Fruit fly (Drosophila melanogaster) whole organism, embryonic: ENCODE results near the gene NKCC.

Source experiments
- Bgb ChIP-seq: fragments of 200-800 bp; sonication (Bioruptor generic); IDR thresholded peaks from 2 replicates; pipeline ENCODE4 v1.3.6; 2022; ENCODE audit warnings: missing biosample characterization, missing genetic modification characterization; ENCODE audit not compliant: partially characterized antibody
- CG10462 ChIP-seq: fragments of 200-800 bp; sonication (Bioruptor generic); optimal IDR thresholded peaks from 2 replicates; lab custom pipeline; 2016; ENCODE audit warnings: missing biosample characterization, missing genetic modification characterization
- CG10654 ChIP-seq: fragments of 200-800 bp; sonication (Bioruptor generic); optimal IDR thresholded peaks from 2 replicates; lab custom pipeline; 2016; ENCODE audit warnings: missing biosample characterization, missing genetic modification characterization
- CG10979 ChIP-seq: fragments of 200-800 bp; sonication (Bioruptor generic); optimal IDR thresholded peaks from 2 replicates; lab custom pipeline; 2018; ENCODE audit warnings: missing biosample characterization, mild to moderate bottlenecking, missing genetic modification characterization, moderate library complexity
- CG12391 ChIP-seq: fragments of 200-800 bp; sonication (Bioruptor generic); optimal IDR thresholded peaks from 3 replicates; lab custom pipeline; 2018; ENCODE audit warnings: missing biosample characterization, mild to moderate bottlenecking, missing genetic modification characterization, moderate library complexity
- CG15073 ChIP-seq: fragments of 200-800 bp; sonication (Bioruptor generic); optimal IDR thresholded peaks from 2 replicates; lab custom pipeline; 2016; ENCODE audit warnings: missing biosample characterization, missing genetic modification characterization
- CG15269 ChIP-seq: fragments of 200-800 bp; sonication (Bioruptor generic); optimal IDR thresholded peaks from 2 replicates; lab custom pipeline; 2018; ENCODE audit warnings: missing biosample characterization, mild to moderate bottlenecking, missing genetic modification characterization, moderate library complexity
- CG18262 ChIP-seq: fragments of 200-800 bp; optimal IDR thresholded peaks from 3 replicates; lab custom pipeline; 2019; ENCODE audit warnings: missing biosample characterization, mild to moderate bottlenecking, missing genetic modification characterization, moderate library complexity
- CG18476 ChIP-seq: fragments of 200-800 bp; sonication (Bioruptor generic); optimal IDR thresholded peaks from 2 replicates; lab custom pipeline; 2016; ENCODE audit warnings: missing biosample characterization, mild to moderate bottlenecking, missing genetic modification characterization
- CG2875 ChIP-seq: fragments of 200-800 bp; sonication (Bioruptor generic); optimal IDR thresholded peaks from 2 replicates; lab custom pipeline; 2017; ENCODE audit warnings: missing biosample characterization, mild to moderate bottlenecking, missing genetic modification characterization, missing genetic modification reagents
- CG2889 ChIP-seq: fragments of 200-800 bp; sonication (Bioruptor generic); IDR thresholded peaks from 3 replicates; pipeline ENCODE4 v1.3.6; 2022; ENCODE audit warnings: missing biosample characterization, missing genetic modification characterization
- CG30020 ChIP-seq: fragments of 200-800 bp; optimal IDR thresholded peaks from 2 replicates; lab custom pipeline; 2019; ENCODE audit warnings: missing biosample characterization, mild to moderate bottlenecking, missing genetic modification characterization, moderate library complexity
- CG3163 ChIP-seq: fragments of 200-800 bp; sonication (Bioruptor generic); optimal IDR thresholded peaks from 3 replicates; lab custom pipeline; 2016; ENCODE audit warnings: missing biosample characterization, missing genetic modification characterization
- CG3847 ChIP-seq: fragments of 200-800 bp; sonication (Bioruptor generic); IDR thresholded peaks from 2 replicates; pipeline ENCODE4 v1.3.6; 2022; ENCODE audit warnings: missing biosample characterization, missing genetic modification characterization
- CG4854 ChIP-seq: fragments of 200-800 bp; sonication (Bioruptor generic); optimal IDR thresholded peaks from 2 replicates; lab custom pipeline; 2016; ENCODE audit warnings: missing biosample characterization, missing genetic modification characterization, inconsistent platforms
- CG6175 ChIP-seq: fragments of 200-800 bp; sonication (Bioruptor generic); IDR thresholded peaks from 3 replicates; pipeline ENCODE4 v1.3.6; 2022; ENCODE audit warnings: missing biosample characterization, missing genetic modification characterization
- CG7556 ChIP-seq: fragments of 200-800 bp; sonication (Bioruptor generic); optimal IDR thresholded peaks from 2 replicates; lab custom pipeline; 2017; ENCODE audit warnings: missing biosample characterization, mild to moderate bottlenecking, missing genetic modification characterization
- CG7745 ChIP-seq: fragments of 200-800 bp; sonication (Bioruptor generic); optimal IDR thresholded peaks from 2 replicates; lab custom pipeline; 2018; ENCODE audit warnings: missing biosample characterization, mild to moderate bottlenecking, missing genetic modification characterization, moderate library complexity
- CG8290 ChIP-seq, 3 experiments: fragments of 200-800 bp; sonication (Bioruptor generic); optimal IDR thresholded peaks; 2 replicates each; lab custom pipeline; 2016 to 2019; ENCODE audit warnings: missing biosample characterization in 3 of 3, missing genetic modification characterization in 3 of 3, mild to moderate bottlenecking in 2 of 3, moderate library complexity in 1 of 3
- CG9817 ChIP-seq: fragments of 200-800 bp; sonication (Bioruptor generic); optimal IDR thresholded peaks from 2 replicates; lab custom pipeline; 2018; ENCODE audit warnings: missing biosample characterization, mild to moderate bottlenecking, missing genetic modification characterization, moderate library complexity
- CHES-1-like ChIP-seq: fragments of 200-800 bp; sonication (Bioruptor generic); optimal IDR thresholded peaks from 2 replicates; lab custom pipeline; 2016; ENCODE audit warnings: missing biosample characterization, missing genetic modification characterization
- Dll ChIP-seq: fragments of 200-800 bp; sonication (Bioruptor generic); IDR thresholded peaks from 4 replicates; pipeline ENCODE4 v1.3.6; 2022; ENCODE audit warnings: missing biosample characterization, missing genetic modification characterization; ENCODE audit not compliant: partially characterized antibody
- Fer3 ChIP-seq: fragments of 200-800 bp; sonication (Bioruptor generic); optimal IDR thresholded peaks from 2 replicates; lab custom pipeline; 2018; ENCODE audit warnings: missing biosample characterization, mild to moderate bottlenecking, missing genetic modification characterization, moderate library complexity
- Gug ChIP-seq: fragments of 200-800 bp; sonication (Bioruptor generic); IDR thresholded peaks from 4 replicates; pipeline ENCODE4 v1.3.6; 2022; ENCODE audit warnings: missing biosample characterization, missing genetic modification characterization
- H2.0 ChIP-seq: fragments of 200-800 bp; sonication (Bioruptor generic); IDR thresholded peaks from 2 replicates; pipeline ENCODE4 v1.3.6; 2022; ENCODE audit warnings: missing biosample characterization, missing genetic modification characterization
- Hr3 ChIP-seq: fragments of 200-800 bp; sonication (Bioruptor generic); optimal IDR thresholded peaks from 3 replicates; lab custom pipeline; 2016; ENCODE audit warnings: missing biosample characterization, missing genetic modification characterization
- MESR4 ChIP-seq: fragments of 200-800 bp; sonication (Bioruptor generic); optimal IDR thresholded peaks from 2 replicates; lab custom pipeline; 2018; ENCODE audit warnings: missing biosample characterization, mild to moderate bottlenecking, missing genetic modification characterization, moderate library complexity
- NfI ChIP-seq: fragments of 200-800 bp; sonication (Bioruptor generic); optimal IDR thresholded peaks from 3 replicates; lab custom pipeline; 2018; ENCODE audit warnings: missing biosample characterization, mild to moderate bottlenecking, missing genetic modification characterization, moderate library complexity
- Stat92E ChIP-seq, 3 experiments: fragments of >200 bp in 2 of 3; fragments of 200-800 bp in 1 of 3; sonication (Bioruptor generic) in 1 of 3; optimal IDR thresholded peaks; 2 replicates each; lab custom pipeline; 2017 to 2019; ENCODE audit warnings: missing biosample characterization in 3 of 3, missing genetic modification characterization in 3 of 3, mild to moderate bottlenecking in 1 of 3, moderate library complexity in 1 of 3
- br ChIP-seq: fragments of >200 bp; optimal IDR thresholded peaks from 2 replicates; lab custom pipeline; 2017
- bsh ChIP-seq, 2 experiments: fragments of 200-800 bp; sonication (Bioruptor generic); optimal IDR thresholded peaks; 2 replicates each; lab custom pipeline; 2017 to 2018; ENCODE audit warnings: mild to moderate bottlenecking in 2 of 2, missing biosample characterization in 2 of 2, missing genetic modification characterization in 2 of 2, moderate library complexity in 1 of 2
- btn ChIP-seq: fragments of 200-800 bp; sonication (Bioruptor generic); optimal IDR thresholded peaks from 2 replicates; lab custom pipeline; 2016; ENCODE audit warnings: missing biosample characterization, missing genetic modification characterization
- cas ChIP-seq: fragments of 200-800 bp; sonication (Bioruptor generic); IDR thresholded peaks from 2 replicates; pipeline ENCODE4 v1.3.6; 2022; ENCODE audit warnings: missing biosample characterization, missing genetic modification characterization
- cg ChIP-seq: fragments of 200-800 bp; sonication (Bioruptor generic); optimal IDR thresholded peaks from 3 replicates; lab custom pipeline; 2019; ENCODE audit warnings: missing biosample characterization, mild to moderate bottlenecking, missing genetic modification characterization, moderate library complexity
- croc ChIP-seq: fragments of 200-800 bp; sonication (Bioruptor generic); conservative IDR thresholded peaks from 3 replicates; pipeline ENCODE4 v1.3.6; 2022; ENCODE audit warnings: missing biosample characterization, missing genetic modification characterization
- crol ChIP-seq: fragments of 200-800 bp; sonication (Bioruptor generic); IDR thresholded peaks from 2 replicates; pipeline ENCODE4 v1.3.6; 2022; ENCODE audit warnings: missing biosample characterization, missing genetic modification characterization
- dpn ChIP-seq, 2 experiments: fragments of 200-800 bp; sonication (Bioruptor generic); optimal IDR thresholded peaks; 3 replicates each; lab custom pipeline; 2016; ENCODE audit warnings: missing biosample characterization in 2 of 2, missing genetic modification characterization in 2 of 2
- esg ChIP-seq: fragments of 200-800 bp; sonication (Bioruptor generic); conservative IDR thresholded peaks from 2 replicates; pipeline ENCODE4 v1.3.6; 2022; ENCODE audit warnings: missing biosample characterization, missing genetic modification characterization
- exex ChIP-seq: fragments of 200-800 bp; sonication (Bioruptor generic); optimal IDR thresholded peaks from 4 replicates; lab custom pipeline; 2018; ENCODE audit warnings: missing biosample characterization, mild to moderate bottlenecking, missing genetic modification characterization, moderate library complexity
- eyg ChIP-seq: fragments of 200-800 bp; sonication (Bioruptor generic); optimal IDR thresholded peaks from 3 replicates; lab custom pipeline; 2016; ENCODE audit warnings: missing biosample characterization, missing genetic modification characterization
- gfzf ChIP-seq: fragments of 200-800 bp; sonication (Bioruptor generic); optimal IDR thresholded peaks from 2 replicates; lab custom pipeline; 2016; ENCODE audit warnings: missing biosample characterization, mild to moderate bottlenecking, missing genetic modification characterization, moderate library complexity
- grn ChIP-seq: fragments of 200-800 bp; sonication (Bioruptor generic); optimal IDR thresholded peaks from 3 replicates; lab custom pipeline; 2017; ENCODE audit warnings: missing biosample characterization, missing genetic modification characterization
- hbn ChIP-seq: fragments of 200-800 bp; sonication (Bioruptor generic); IDR thresholded peaks from 2 replicates; pipeline ENCODE4 v1.3.6; 2022; ENCODE audit warnings: missing biosample characterization, missing genetic modification characterization; ENCODE audit not compliant: partially characterized antibody
- kni ChIP-seq: fragments of 200-800 bp; sonication (Bioruptor generic); optimal IDR thresholded peaks from 3 replicates; lab custom pipeline; 2017; ENCODE audit warnings: mild to moderate bottlenecking, missing biosample characterization, missing genetic modification reagents, missing genetic modification characterization
- mirr ChIP-seq: fragments of 200-800 bp; sonication (Bioruptor generic); optimal IDR thresholded peaks from 3 replicates; lab custom pipeline; 2018; ENCODE audit warnings: missing biosample characterization, mild to moderate bottlenecking, missing genetic modification characterization
- stwl ChIP-seq: fragments of 200-800 bp; sonication (Bioruptor generic); optimal IDR thresholded peaks from 3 replicates; lab custom pipeline; 2018; ENCODE audit warnings: missing biosample characterization, mild to moderate bottlenecking, missing genetic modification characterization, moderate library complexity
- trem ChIP-seq: fragments of 200-800 bp; optimal IDR thresholded peaks from 3 replicates; lab custom pipeline; 2019; ENCODE audit warnings: missing biosample characterization, mild to moderate bottlenecking, missing genetic modification characterization, moderate library complexity
- tx ChIP-seq: fragments of 200-800 bp; sonication (Bioruptor generic); optimal IDR thresholded peaks from 2 replicates; lab custom pipeline; 2016; ENCODE audit warnings: missing biosample characterization, missing genetic modification characterization

Gene NKCC

dm6 chr3R:5517002-5517875, 14.7 kb upstream of the NKCC start, which contains the start of gene Itpr (continued):
- no peak for TF ChIP-seq exex (tag; lab: Kevin White, UChicago)
- TF ChIP-seq kni (GFP tag; lab: Kevin White, UChicago): peak; percentile 59
- TF ChIP-seq Bgb (GFP tag; lab: Robert Waterston, UW): peak; percentile 53; the same call in 1 of the 2 replicates
- TF ChIP-seq gfzf (GFP tag; lab: Kevin White, UChicago): no peak
- no peak for TF ChIP-seq eyg (GFP tag; lab: Kevin White, UChicago)
- no peak for TF ChIP-seq tx (GFP tag; lab: Kevin White, UChicago)
- TF ChIP-seq Fer3: no peak
- TF ChIP-seq CG15073: no peak
- TF ChIP-seq CG3847 (GFP tag; lab: Robert Waterston, UW): no peak
- no peak for TF ChIP-seq CG6175 (GFP tag; lab: Robert Waterston, UW)
- no peak for TF ChIP-seq CG30020 (tag; lab: Kevin White, UChicago)
- peak; percentile 54; the same call in 2 of the 4 replicates for TF ChIP-seq Dll (GFP tag; lab: Robert Waterston, UW)
- TF ChIP-seq CG18262 (tag; lab: Kevin White, UChicago): no peak
- TF ChIP-seq hbn (GFP tag; lab: Robert Waterston, UW): no peak
- TF ChIP-seq NfI (GFP tag; lab: Kevin White, UChicago): no peak
- TF ChIP-seq CG10979 (tag; lab: Kevin White, UChicago): no peak
- TF ChIP-seq br (lab: Kevin White, UChicago): no peak
- no peak for TF ChIP-seq CG4854 (GFP tag; lab: Kevin White, UChicago)
- TF ChIP-seq CG10462 (GFP tag; lab: Kevin White, UChicago): peak; percentile 3
- no peak for TF ChIP-seq CG8290 (GFP tag; optimal IDR thresholded peaks at IDR 0.05; lab: Kevin White, UChicago)
- TF ChIP-seq CG8290 (tag; optimal IDR thresholded peaks at IDR 0.05; lab: Kevin White, UChicago): no peak
- peak; percentile 41 for TF ChIP-seq MESR4 (GFP tag; lab: Kevin White, UChicago)
- TF ChIP-seq CG7745 (tag; lab: Kevin White, UChicago): no peak
- no peak for TF ChIP-seq CG18476 (GFP tag; lab: Kevin White, UChicago)
- TF ChIP-seq CG2889 (GFP tag; lab: Robert Waterston, UW): no peak
- no peak for TF ChIP-seq esg (GFP tag; lab: Robert Waterston, UW)
- no peak for TF ChIP-seq H2.0
- peak; percentile 57 for TF ChIP-seq cg (GFP tag; lab: Kevin White, UChicago)
- TF ChIP-seq CG10654 (GFP tag; lab: Kevin White, UChicago): no peak
- TF ChIP-seq Gug (GFP tag; lab: Robert Waterston, UW): no peak
- TF ChIP-seq stwl: no peak
- TF ChIP-seq CG12391 (tag; lab: Kevin White, UChicago): no peak
- no peak for TF ChIP-seq btn (GFP tag; lab: Kevin White, UChicago)
- TF ChIP-seq croc: no peak
- peak; percentile 93 for TF ChIP-seq crol (GFP tag; lab: Robert Waterston, UW)
- peak; percentile 25 for TF ChIP-seq CG2875 (GFP tag; lab: Kevin White, UChicago)
- TF ChIP-seq grn: no peak
- TF ChIP-seq CG7556 (GFP tag; lab: Kevin White, UChicago): no peak
- TF ChIP-seq mirr (GFP tag; lab: Kevin White, UChicago): peak; percentile 14
- no peak for TF ChIP-seq trem (tag; lab: Kevin White, UChicago)
- no peak for TF ChIP-seq CG3163 (GFP tag; lab: Kevin White, UChicago)
- no peak for TF ChIP-seq Hr3
- no peak for TF ChIP-seq bsh (GFP tag; optimal IDR thresholded peaks at IDR 0.05; lab: Kevin White, UChicago)
- TF ChIP-seq cas (GFP tag; lab: Robert Waterston, UW): no peak
- no peak for TF ChIP-seq dpn (GFP tag; optimal IDR thresholded peaks at IDR 0.05; lab: Kevin White, UChicago)
- no peak for TF ChIP-seq CHES-1-like (GFP tag; lab: Kevin White, UChicago)
- no peak for TF ChIP-seq Stat92E (GFP tag; optimal IDR thresholded peaks at IDR 0.05; lab: Kevin White, UChicago)
- no peak for TF ChIP-seq CG9817 (tag; lab: Kevin White, UChicago)
- TF ChIP-seq CG15269 (tag; lab: Kevin White, UChicago): no peak
